Worm (Caenorhabditis elegans) whole organism, early embryonic: ENCODE results near the gene str-155.
A peak's percentile ranks its signal among the peaks of the same experiment; 100 is the strongest.

Experiments
- B0310.2 ChIP-seq: sonication (generic microtip); optimal IDR thresholded peaks from 2 replicates; lab custom pipeline; 2016; ENCODE audit warnings: mild to moderate bottlenecking, missing genetic modification characterization, missing compliant biosample characterization
- F13C5.2 ChIP-seq: sonication (generic microtip); optimal IDR thresholded peaks from 2 replicates; lab custom pipeline; 2017; ENCODE audit warnings: mild to moderate bottlenecking, missing genetic modification characterization, inconsistent platforms, missing compliant biosample characterization
- aly-1 ChIP-seq: sonication (generic microtip); optimal IDR thresholded peaks from 2 replicates; lab custom pipeline; 2016; ENCODE audit warnings: missing genetic modification characterization, missing compliant biosample characterization
- ama-1 ChIP-seq: fragments of 150-350 bp; optimal IDR thresholded peaks from 2 replicates; lab custom pipeline; 2014
- ceh-13 ChIP-seq: fragments of 200-800 bp; sonication (Bioruptor generic); optimal IDR thresholded peaks from 2 replicates; lab custom pipeline; 2018; ENCODE audit warnings: mild to moderate bottlenecking, missing genetic modification characterization, missing compliant biosample characterization
- ceh-36 ChIP-seq: sonication (generic microtip); optimal IDR thresholded peaks from 2 replicates; lab custom pipeline; 2016; ENCODE audit warnings: missing genetic modification characterization, inconsistent platforms, missing compliant biosample characterization
- ets-7 ChIP-seq: sonication (generic microtip); optimal IDR thresholded peaks from 2 replicates; lab custom pipeline; 2016; ENCODE audit warnings: missing genotype, missing genetic modification characterization, missing compliant biosample characterization
- flt-1 ChIP-seq: fragments of 200-800 bp; sonication (Bioruptor generic); IDR thresholded peaks from 2 replicates; pipeline ENCODE4 v1.3.6; 2022; ENCODE audit warnings: missing genetic modification characterization, missing compliant biosample characterization
- hmbx-1 ChIP-seq: sonication (generic microtip); optimal IDR thresholded peaks from 2 replicates; lab custom pipeline; 2016; ENCODE audit warnings: mild to moderate bottlenecking, missing genetic modification characterization, missing compliant biosample characterization
- hmg-4 ChIP-seq: fragments of 200-800 bp; sonication (Bioruptor generic); optimal IDR thresholded peaks from 2 replicates; lab custom pipeline; 2018; ENCODE audit warnings: mild to moderate bottlenecking, missing genetic modification characterization, missing compliant biosample characterization
- hnd-1 ChIP-seq: sonication (generic microtip); optimal IDR thresholded peaks from 2 replicates; lab custom pipeline; 2016; ENCODE audit warnings: missing genetic modification characterization, missing compliant biosample characterization
- pes-1 ChIP-seq: fragments of 200-800 bp; sonication (Bioruptor generic); IDR thresholded peaks from 2 replicates; pipeline ENCODE4 v1.3.6; 2022; ENCODE audit warnings: missing genetic modification reagents, missing genetic modification characterization, missing compliant biosample characterization
- scrt-1 ChIP-seq: fragments of 200-800 bp; sonication (Bioruptor generic); IDR thresholded peaks from 2 replicates; pipeline ENCODE4 v1.3.6; 2022; ENCODE audit warnings: missing genetic modification characterization, missing compliant biosample characterization
- sea-1 ChIP-seq: fragments of 200-800 bp; sonication (Bioruptor generic); conservative IDR thresholded peaks from 2 replicates; pipeline ENCODE4 v1.3.6; 2022; ENCODE audit warnings: missing genetic modification characterization, missing compliant biosample characterization
- tbx-11 ChIP-seq: fragments of 200-800 bp; sonication (Bioruptor generic); IDR thresholded peaks from 2 replicates; pipeline ENCODE4 v1.3.6; 2022; ENCODE audit warnings: missing genetic modification characterization, missing compliant biosample characterization
- tbx-37 ChIP-seq: fragments of 200-800 bp; sonication (Bioruptor generic); conservative IDR thresholded peaks from 2 replicates; pipeline ENCODE4 v1.3.6; 2022; ENCODE audit warnings: missing genetic modification reagents, missing genetic modification characterization, missing compliant biosample characterization
- tra-4 ChIP-seq: sonication (generic microtip); optimal IDR thresholded peaks from 2 replicates; lab custom pipeline; 2017; ENCODE audit warnings: missing genetic modification characterization, missing compliant biosample characterization

Gene str-155

ce11 chrIV:4930045-4930444, 14.3 kb downstream of the str-155 start, which contains the start of gene Y9C9A.8:
Gene Y9C9A.8, plus strand, starts transcription at chrIV:4930345.
- TF ChIP-seq tbx-11 (GFP tag; lab: Robert Waterston, UW): no peak
- no peak for TF ChIP-seq B0310.2 (tag; lab: Kevin White, UChicago)

ce11 chrIV:4930754-4931322, 15.0 kb downstream of the str-155 start:
- TF ChIP-seq F13C5.2 (tag; lab: Kevin White, UChicago) (no peak), hnd-1 (tag; lab: Kevin White, UChicago) (no peak), ama-1 (lab: Kevin White, UChicago) (no peak), hmg-4 (GFP tag; lab: Kevin White, UChicago) (no peak), tbx-11 (GFP tag; lab: Robert Waterston, UW) (0 out of 2 replicates have a peak, but pooled peaks have one; percentile 16), flt-1 (GFP tag; lab: Robert Waterston, UW) (peak; percentile 39; the same call in 1 of the 2 replicates), hmbx-1 (no peak), ets-7 (tag; lab: Kevin White, UChicago) (no peak), ceh-36 (no peak), pes-1 (GFP tag; lab: Robert Waterston, UW) (peak; percentile 63; the same call in 1 of the 2 replicates), B0310.2 (tag; lab: Kevin White, UChicago) (no peak), sea-1 (GFP tag; lab: Robert Waterston, UW) (no peak), tra-4 (no peak), tbx-37 (no peak), scrt-1 (GFP tag; lab: Robert Waterston, UW) (no peak), aly-1 (tag; lab: Kevin White, UChicago) (no peak), ceh-13 (peak; percentile 6)

ce11 chrIV:4934103-4934502, 18.3 kb downstream of the str-155 start, which contains the start of gene str-153:
Gene str-153, plus strand, starts transcription at chrIV:4934403.
- TF ChIP-seq hmbx-1: no peak
- no peak for TF ChIP-seq ets-7 (tag; lab: Kevin White, UChicago)
- TF ChIP-seq pes-1 (GFP tag; lab: Robert Waterston, UW): no peak
- TF ChIP-seq flt-1 (GFP tag; lab: Robert Waterston, UW): no peak
- TF ChIP-seq tbx-37: no peak
- no peak for TF ChIP-seq tbx-11 (GFP tag; lab: Robert Waterston, UW)
- TF ChIP-seq ceh-36: no peak

ce11 chrIV:4937647-4938046, 21.9 kb downstream of the str-155 start, which contains the start of gene fbxa-86:
Gene fbxa-86, minus strand, starts transcription at chrIV:4938013.
- TF ChIP-seq hmg-4 (GFP tag; lab: Kevin White, UChicago) (no peak), ceh-13 (no peak), ceh-36 (no peak), F13C5.2 (tag; lab: Kevin White, UChicago) (no peak), ets-7 (tag; lab: Kevin White, UChicago) (no peak), tra-4 (no peak), aly-1 (tag; lab: Kevin White, UChicago) (no peak), tbx-11 (GFP tag; lab: Robert Waterston, UW) (no peak)

ce11 chrIV:4938664-4939063, 22.9 kb downstream of the str-155 start, which contains the start of gene str-168:
Gene str-168, plus strand, starts transcription at chrIV:4938964.
- TF ChIP-seq hnd-1 (tag; lab: Kevin White, UChicago) (no peak), aly-1 (tag; lab: Kevin White, UChicago) (no peak), ets-7 (tag; lab: Kevin White, UChicago) (no peak), pes-1 (GFP tag; lab: Robert Waterston, UW) (no peak), flt-1 (GFP tag; lab: Robert Waterston, UW) (no peak), tbx-37 (no peak), hmg-4 (GFP tag; lab: Kevin White, UChicago) (no peak), hmbx-1 (no peak)

ce11 chrIV:4941681-4942080, 25.9 kb downstream of the str-155 start, which contains the start of gene Y9C9A.5:
Gene Y9C9A.5, plus strand, starts transcription at chrIV:4941981.
- TF ChIP-seq ama-1 (lab: Kevin White, UChicago) (no peak), aly-1 (tag; lab: Kevin White, UChicago) (no peak), hmg-4 (GFP tag; lab: Kevin White, UChicago) (no peak), sea-1 (GFP tag; lab: Robert Waterston, UW) (no peak), ceh-13 (no peak), tbx-11 (GFP tag; lab: Robert Waterston, UW) (no peak), ceh-36 (no peak), flt-1 (GFP tag; lab: Robert Waterston, UW) (no peak), F13C5.2 (tag; lab: Kevin White, UChicago) (no peak), pes-1 (GFP tag; lab: Robert Waterston, UW) (no peak), hnd-1 (tag; lab: Kevin White, UChicago) (no peak)

ce11 chrIV:4945771-4946170, 30.0 kb downstream of the str-155 start, which contains the start of gene str-169:
Gene str-169, plus strand, starts transcription at chrIV:4946071.
- TF ChIP-seq hmg-4 (GFP tag; lab: Kevin White, UChicago): no peak

- TF ChIP-seq flt-1 (GFP tag; lab: Robert Waterston, UW): peak; percentile 77
Measured at ce11 chrIV:4949729-4950128, 33.9 kb downstream of the str-155 start.

ce11 chrIV:4953887-4954286, 38.1 kb downstream of the str-155 start, which contains the start of gene str-163:
Gene str-163, plus strand, starts transcription at chrIV:4954187.
- TF ChIP-seq tra-4 (no peak), B0310.2 (tag; lab: Kevin White, UChicago) (no peak), F13C5.2 (tag; lab: Kevin White, UChicago) (no peak), tbx-37 (no peak), aly-1 (tag; lab: Kevin White, UChicago) (no peak)
